Fruit fly (Drosophila melanogaster): ENCODE data around the gene CG12171.

DNA sequence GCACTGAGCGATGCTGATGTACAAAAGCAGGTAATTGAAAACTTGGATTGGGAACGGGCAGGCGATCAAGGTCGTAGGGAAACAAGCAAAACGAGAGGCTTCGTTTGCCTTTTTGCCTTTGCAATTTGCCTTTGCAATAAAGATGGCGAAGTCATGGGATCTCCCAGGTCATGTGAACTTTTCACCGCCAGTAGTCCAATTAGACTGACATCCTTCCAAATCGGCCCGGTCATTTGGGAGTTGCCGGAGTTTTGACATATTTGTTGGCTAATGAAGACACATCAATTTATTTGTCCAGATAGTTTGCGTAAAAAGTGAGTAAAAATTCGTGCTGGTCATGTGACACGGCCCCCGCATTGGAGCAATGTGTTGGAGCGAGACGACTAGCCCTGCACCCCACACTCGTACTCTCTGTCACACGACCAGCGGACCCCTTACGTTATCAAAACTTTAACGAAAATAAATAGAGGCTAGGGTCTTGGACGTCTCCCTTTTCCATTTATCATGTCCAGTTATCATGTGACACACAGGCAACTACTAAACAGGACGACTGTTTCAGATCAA is 41.3 kb upstream of the CG12171 start:
- TF ChIP-seq fru (GFP tag; optimal IDR thresholded peaks at IDR 0.05) (no peak), dl (GFP tag; optimal IDR thresholded peaks at IDR 0.05; ENCODE audit: insufficient read depth in 1 of 2, partially characterized antibody in 2 of 2) (no peak)
